Fruit fly (Drosophila melanogaster): ENCODE results near the gene CG14518.

CG14518 gene

dm6 chr3R:29064682-29065100 lies 39.9 kb downstream of the CG14518 start (continued):
- TF ChIP-seq CG13424 (tag; optimal IDR thresholded peaks at IDR 0.05): peak; percentile 4
- peak; percentile 14 for TF ChIP-seq kni (GFP tag; optimal IDR thresholded peaks at IDR 0.05)
- TF ChIP-seq CG18599 (GFP tag; optimal IDR thresholded peaks at IDR 0.05): peak; percentile 36
- TF ChIP-seq yki (optimal IDR thresholded peaks at IDR 0.05): peak; percentile 29
- peak; percentile 21 for TF ChIP-seq nau (GFP tag; optimal IDR thresholded peaks at IDR 0.05)
- TF ChIP-seq hbn (GFP tag; IDR thresholded peaks at IDR 0.05; ENCODE audit: partially characterized antibody): no peak
- TF ChIP-seq nerfin-1 (tag; optimal IDR thresholded peaks at IDR 0.05): peak; percentile 4
- peak in 1 of 2 experiments; percentile 24 for TF ChIP-seq Hr51 (GFP tag; optimal IDR thresholded peaks at IDR 0.05)
- TF ChIP-seq CG2678 (tag; optimal IDR thresholded peaks at IDR 0.05): peak; percentile 8
- TF ChIP-seq CG8281 (tag; optimal IDR thresholded peaks at IDR 0.05): no peak
- peak; percentile 10 for TF ChIP-seq phol (tag; optimal IDR thresholded peaks at IDR 0.05)
- peak; percentile 42 for TF ChIP-seq nom (GFP tag; optimal IDR thresholded peaks at IDR 0.05)
- TF ChIP-seq pfk (GFP tag; optimal IDR thresholded peaks at IDR 0.05): no peak
- peak; percentile 19 for TF ChIP-seq CG7745 (tag; optimal IDR thresholded peaks at IDR 0.05)
- peak; percentile 7 for TF ChIP-seq D19A (tag; optimal IDR thresholded peaks at IDR 0.05)
- TF ChIP-seq CG11696 (GFP tag; IDR thresholded peaks at IDR 0.05): no peak
- TF ChIP-seq Oli (tag; optimal IDR thresholded peaks at IDR 0.05): no peak
- no peak for TF ChIP-seq gsb (GFP tag; IDR thresholded peaks at IDR 0.05)
- TF ChIP-seq CG15601 (tag; optimal IDR thresholded peaks at IDR 0.05): no peak
- TF ChIP-seq CG3163 (GFP tag; optimal IDR thresholded peaks at IDR 0.05): peak; percentile 68
- TF ChIP-seq CG17829 (tag; optimal IDR thresholded peaks at IDR 0.05): no peak
- TF ChIP-seq CG8089 (GFP tag; optimal IDR thresholded peaks at IDR 0.05): no peak
- peak; percentile 72 for TF ChIP-seq CG12769 (tag; optimal IDR thresholded peaks at IDR 0.05)
- peak; percentile 8 for TF ChIP-seq CG1603 (tag; optimal IDR thresholded peaks at IDR 0.05)
- no peak for TF ChIP-seq Hmx (GFP tag; optimal IDR thresholded peaks at IDR 0.05)
- no peak for TF ChIP-seq run (tag; optimal IDR thresholded peaks at IDR 0.05)
- peak; percentile 83 to 90 for TF ChIP-seq Trl (optimal IDR thresholded peaks at IDR 0.05)
- no peak for TF ChIP-seq Trl (GFP tag; optimal IDR thresholded peaks at IDR 0.05)
- TF ChIP-seq twi (tag; optimal IDR thresholded peaks at IDR 0.05): peak; percentile 4
- peak in 1 of 2 experiments; percentile 18 for TF ChIP-seq bsh (GFP tag; optimal IDR thresholded peaks at IDR 0.05)
- peak; percentile 45 for TF ChIP-seq lab (GFP tag; optimal IDR thresholded peaks at IDR 0.05)
- TF ChIP-seq CG15269 (tag; optimal IDR thresholded peaks at IDR 0.05): peak; percentile 5
- TF ChIP-seq CG30020 (tag; optimal IDR thresholded peaks at IDR 0.05): no peak
- no peak for TF ChIP-seq CG11456 (GFP tag; IDR thresholded peaks at IDR 0.05)
- TF ChIP-seq CG9797 (GFP tag; optimal IDR thresholded peaks at IDR 0.05): no peak
- TF ChIP-seq E2f1 (GFP tag; IDR thresholded peaks at IDR 0.05): no peak
- no peak for TF ChIP-seq Hr39 (optimal IDR thresholded peaks at IDR 0.05)
- TF ChIP-seq Blimp-1 (GFP tag; optimal IDR thresholded peaks at IDR 0.05): peak; percentile 78
- no peak for TF ChIP-seq CG6272 (GFP tag; IDR thresholded peaks at IDR 0.05)
- TF ChIP-seq dmrt99B (tag; optimal IDR thresholded peaks at IDR 0.05): no peak
- TF ChIP-seq croc (GFP tag; conservative IDR thresholded peaks at IDR 0.05): no peak
- no peak for TF ChIP-seq CG16813 (GFP tag; IDR thresholded peaks at IDR 0.05; ENCODE audit: partially characterized antibody)
- TF ChIP-seq dysf (GFP tag; IDR thresholded peaks at IDR 0.05): no peak
- peak; percentile 2 for TF ChIP-seq CG5245 (GFP tag; optimal IDR thresholded peaks at IDR 0.05)
- peak; percentile 12 for TF ChIP-seq CG15479 (GFP tag; optimal IDR thresholded peaks at IDR 0.05)
- TF ChIP-seq pan (optimal IDR thresholded peaks at IDR 0.05): no peak
- TF ChIP-seq pan (GFP tag; optimal IDR thresholded peaks at IDR 0.05 in 1 of 2, IDR thresholded peaks at IDR 0.05 in 1 of 2): no peak
- TF ChIP-seq ewg (GFP tag; optimal IDR thresholded peaks at IDR 0.05): peak; percentile 87
- TF ChIP-seq Stat92E (GFP tag; optimal IDR thresholded peaks at IDR 0.05): no peak

All from whole organism, embryonic.